Fruit fly (Drosophila melanogaster): Measurements from ENCODE around the gene Kul.

The Kul gene

DNA sequence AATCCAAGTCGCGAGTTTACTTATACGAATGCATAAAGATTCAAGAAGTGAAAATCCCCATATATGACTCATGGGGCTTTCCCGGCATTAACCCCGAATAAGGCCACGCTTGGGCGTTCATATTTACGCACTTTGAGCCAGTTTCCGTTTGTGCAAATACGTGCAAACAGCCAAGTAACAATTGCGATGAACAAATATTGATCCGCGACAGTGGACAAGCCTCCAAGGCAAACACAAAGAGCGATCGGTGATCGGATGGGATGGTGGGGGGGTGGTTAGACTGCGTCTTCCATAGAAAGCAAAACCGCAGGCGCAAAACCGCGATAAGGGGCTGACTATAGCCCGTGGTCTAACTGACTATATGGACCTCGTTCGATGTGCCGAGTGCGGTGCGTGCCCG is 31.6 kb downstream of the Kul start (continued):
- no peak for TF ChIP-seq gsb-n (tag; optimal IDR thresholded peaks at IDR 0.05)
- no peak for TF ChIP-seq kah (GFP tag; optimal IDR thresholded peaks at IDR 0.05)
- TF ChIP-seq ATbp (GFP tag; optimal IDR thresholded peaks at IDR 0.05) = peak; percentile 80
- no peak for TF ChIP-seq zf30C (GFP tag; optimal IDR thresholded peaks at IDR 0.05)
- no peak for TF ChIP-seq Bdp1 (GFP tag; optimal IDR thresholded peaks at IDR 0.05)
- TF ChIP-seq CG8359 (GFP tag; optimal IDR thresholded peaks at IDR 0.05; ENCODE audit: borderline replicate concordance) = no peak
- TF ChIP-seq Dek (tag; optimal IDR thresholded peaks at IDR 0.05) = no peak
- no peak for TF ChIP-seq toy (GFP tag; IDR thresholded peaks at IDR 0.05)
- TF ChIP-seq CG9727 (GFP tag; optimal IDR thresholded peaks at IDR 0.05) = no peak
- no peak for TF ChIP-seq CG10274 (GFP tag; optimal IDR thresholded peaks at IDR 0.05)
- TF ChIP-seq nerfin-2 (GFP tag; IDR thresholded peaks at IDR 0.05; ENCODE audit: partially characterized antibody) = no peak
- no peak for TF ChIP-seq Nf-YB (GFP tag; optimal IDR thresholded peaks at IDR 0.05)
- no peak for TF ChIP-seq Sox100B (GFP tag; optimal IDR thresholded peaks at IDR 0.05)
- peak; percentile 7 for TF ChIP-seq Hmr (GFP tag; optimal IDR thresholded peaks at IDR 0.05)
- no peak; the same call in 1 of the 2 replicates for TF ChIP-seq Rfx (GFP tag; IDR thresholded peaks at IDR 0.05)
- TF ChIP-seq BtbVII (GFP tag; optimal IDR thresholded peaks at IDR 0.05) = peak; percentile 15
- no peak for TF ChIP-seq pan (optimal IDR thresholded peaks at IDR 0.05)
- TF ChIP-seq pan (GFP tag; optimal IDR thresholded peaks at IDR 0.05 in 1 of 2, IDR thresholded peaks at IDR 0.05 in 1 of 2) = peak in 1 of 2 experiments; percentile 38
- peak in 1 of 2 experiments; percentile 2 for TF ChIP-seq Pdp1 (GFP tag; optimal IDR thresholded peaks at IDR 0.05)
- no peak for TF ChIP-seq Fer2 (tag; optimal IDR thresholded peaks at IDR 0.05)
- no peak for TF ChIP-seq bowl (GFP tag; IDR thresholded peaks at IDR 0.05)
- TF ChIP-seq ara (GFP tag; IDR thresholded peaks at IDR 0.05) = no peak
- TF ChIP-seq repo (GFP tag; optimal IDR thresholded peaks at IDR 0.05) = peak; percentile 28
- no peak for TF ChIP-seq gce (GFP tag; IDR thresholded peaks at IDR 0.05)
- no peak for TF ChIP-seq CG1832 (GFP tag; optimal IDR thresholded peaks at IDR 0.05)
- no peak for TF ChIP-seq slbo (GFP tag; IDR thresholded peaks at IDR 0.05)
- no peak for TF ChIP-seq ewg (GFP tag; optimal IDR thresholded peaks at IDR 0.05)
- no peak for TF ChIP-seq vnd (GFP tag; IDR thresholded peaks at IDR 0.05; ENCODE audit: partially characterized antibody)
- no peak for TF ChIP-seq Doc2 (GFP tag; IDR thresholded peaks at IDR 0.05)
- no peak for TF ChIP-seq jigr1 (GFP tag; IDR thresholded peaks at IDR 0.05)
- no peak for TF ChIP-seq CG4617 (GFP tag; optimal IDR thresholded peaks at IDR 0.05; ENCODE audit: borderline replicate concordance)
- TF ChIP-seq nmo (GFP tag; optimal IDR thresholded peaks at IDR 0.05) = no peak
- TF ChIP-seq CG2116 (GFP tag; optimal IDR thresholded peaks at IDR 0.05) = no peak
- no peak for TF ChIP-seq CG10654 (GFP tag; optimal IDR thresholded peaks at IDR 0.05)
- TF ChIP-seq hth (optimal IDR thresholded peaks at IDR 0.05) = no peak
- peak; percentile 67 for TF ChIP-seq wek (GFP tag; optimal IDR thresholded peaks at IDR 0.05)
- no peak for TF ChIP-seq cwo (GFP tag; optimal IDR thresholded peaks at IDR 0.05)
- TF ChIP-seq CG16779 (GFP tag; IDR thresholded peaks at IDR 0.05) = no peak
- peak; percentile 22 for TF ChIP-seq HHEX (GFP tag; optimal IDR thresholded peaks at IDR 0.05)
- TF ChIP-seq ttk (GFP tag; IDR thresholded peaks at IDR 0.05) = no peak
- no peak for TF ChIP-seq CG6854 (GFP tag; optimal IDR thresholded peaks at IDR 0.05)
- no peak for TF ChIP-seq pfk (GFP tag; optimal IDR thresholded peaks at IDR 0.05)
- TF ChIP-seq HmgD (GFP tag; optimal IDR thresholded peaks at IDR 0.05) = no peak
- no peak for TF ChIP-seq knrl (GFP tag; IDR thresholded peaks at IDR 0.05; ENCODE audit: partially characterized antibody)
- TF ChIP-seq disco-r (GFP tag; optimal IDR thresholded peaks at IDR 0.05) = no peak
- TF ChIP-seq caup (GFP tag; optimal IDR thresholded peaks at IDR 0.05; ENCODE audit: severe bottlenecking) = peak; percentile 18
- peak; percentile 16; the same call in 1 of the 2 replicates for TF ChIP-seq CG6689 (GFP tag; IDR thresholded peaks at IDR 0.05)
- TF ChIP-seq Chrac-16 (GFP tag; optimal IDR thresholded peaks at IDR 0.05) = no peak
- TF ChIP-seq MTF-1 (GFP tag; optimal IDR thresholded peaks at IDR 0.05; ENCODE audit: borderline replicate concordance) = peak; percentile 32
- TF ChIP-seq Sry-δ (GFP tag; optimal IDR thresholded peaks at IDR 0.05) = no peak
- no peak for TF ChIP-seq sr (GFP tag; IDR thresholded peaks at IDR 0.05)

Measured in whole organism, embryonic.